Fruit fly (Drosophila melanogaster) whole organism, embryonic: Measurements from ENCODE around the gene lama.
A peak's percentile ranks its signal among the peaks of the same experiment; 100 is the strongest.

Experiments used
- Abd-B ChIP-seq: fragments of 200-800 bp; sonication (Bioruptor generic); optimal IDR thresholded peaks from 2 replicates; lab custom pipeline; 2018; ENCODE audit warnings: missing biosample characterization, mild to moderate bottlenecking, missing genetic modification characterization, moderate library complexity
- Atf3 ChIP-seq: fragments of 200-800 bp; sonication (Bioruptor generic); optimal IDR thresholded peaks from 3 replicates; lab custom pipeline; 2016; ENCODE audit warnings: missing biosample characterization, missing genetic modification characterization
- CG10431 ChIP-seq: fragments of 200-800 bp; sonication (Bioruptor generic); optimal IDR thresholded peaks from 3 replicates; lab custom pipeline; 2018; ENCODE audit warnings: missing biosample characterization, mild to moderate bottlenecking, missing genetic modification characterization
- CG11723 ChIP-seq: fragments of 200-800 bp; sonication (Bioruptor generic); optimal IDR thresholded peaks from 2 replicates; lab custom pipeline; 2017; ENCODE audit warnings: missing biosample characterization, mild to moderate bottlenecking, missing genetic modification characterization
- CG12104 ChIP-seq: fragments of 200-800 bp; sonication (Bioruptor generic); optimal IDR thresholded peaks from 3 replicates; lab custom pipeline; 2016; ENCODE audit warnings: missing biosample characterization, missing genetic modification characterization
- CG12236 ChIP-seq: fragments of 200-800 bp; sonication (Bioruptor generic); optimal IDR thresholded peaks from 2 replicates; lab custom pipeline; 2016; ENCODE audit warnings: missing biosample characterization, missing genetic modification characterization
- CG1233 ChIP-seq: fragments of 200-800 bp; sonication (Bioruptor generic); optimal IDR thresholded peaks from 4 replicates; lab custom pipeline; 2018; ENCODE audit warnings: missing biosample characterization, mild to moderate bottlenecking, missing genetic modification characterization
- CG14965 ChIP-seq: fragments of 200-800 bp; sonication (Bioruptor generic); optimal IDR thresholded peaks from 2 replicates; lab custom pipeline; 2016; ENCODE audit warnings: missing biosample characterization, missing genetic modification characterization, borderline replicate concordance
- CG1529 ChIP-seq: fragments of 200-800 bp; sonication (Bioruptor generic); optimal IDR thresholded peaks from 3 replicates; lab custom pipeline; 2018; ENCODE audit warnings: missing biosample characterization, missing genetic modification characterization
- CG17328 ChIP-seq: fragments of 200-800 bp; sonication (Bioruptor generic); IDR thresholded peaks from 2 replicates; pipeline ENCODE4 v1.3.6; 2022; ENCODE audit warnings: missing biosample characterization, missing genetic modification characterization
- CG17829 ChIP-seq: fragments of 200-800 bp; optimal IDR thresholded peaks from 2 replicates; lab custom pipeline; 2019; ENCODE audit warnings: missing biosample characterization, mild to moderate bottlenecking, missing genetic modification characterization, moderate library complexity
- CG18619 ChIP-seq: fragments of 200-800 bp; sonication (Bioruptor generic); optimal IDR thresholded peaks from 3 replicates; lab custom pipeline; 2017; ENCODE audit warnings: missing biosample characterization, mild to moderate bottlenecking, missing genetic modification characterization
- CG2712 ChIP-seq: fragments of 200-800 bp; optimal IDR thresholded peaks from 3 replicates; lab custom pipeline; 2019; ENCODE audit warnings: missing biosample characterization, mild to moderate bottlenecking, missing genetic modification characterization, moderate library complexity
- CG31441 ChIP-seq: fragments of 200-800 bp; sonication (Bioruptor generic); IDR thresholded peaks from 2 replicates; pipeline ENCODE4 v1.3.6; 2022; ENCODE audit warnings: missing biosample characterization, missing genetic modification characterization
- CG32772 ChIP-seq: fragments of 200-800 bp; sonication (Bioruptor generic); IDR thresholded peaks from 2 replicates; pipeline ENCODE4 v1.3.6; 2022; ENCODE audit warnings: missing biosample characterization, missing genetic modification characterization
- CG4707 ChIP-seq: fragments of 200-800 bp; sonication (Bioruptor generic); optimal IDR thresholded peaks from 2 replicates; lab custom pipeline; 2018; ENCODE audit warnings: missing biosample characterization, mild to moderate bottlenecking, missing genetic modification characterization, moderate library complexity
- CG9727 ChIP-seq: fragments of 200-800 bp; sonication (Bioruptor generic); optimal IDR thresholded peaks from 3 replicates; lab custom pipeline; 2017; ENCODE audit warnings: missing biosample characterization, mild to moderate bottlenecking, missing genetic modification characterization
- Camta ChIP-seq: fragments of 200-800 bp; sonication (Bioruptor generic); optimal IDR thresholded peaks from 2 replicates; lab custom pipeline; 2016; ENCODE audit warnings: missing biosample characterization, missing genetic modification characterization
- D ChIP-seq, 2 experiments: fragments of 200-800 bp in 1 of 2; fragments of >200 bp in 1 of 2; sonication (Bioruptor generic) in 1 of 2; optimal IDR thresholded peaks; 2 replicates in 1 of 2; 3 replicates in 1 of 2; lab custom pipeline; 2017; ENCODE audit warnings: mild to moderate bottlenecking in 1 of 2, missing biosample characterization in 1 of 2, missing genetic modification characterization in 1 of 2, missing genetic modification reagents in 1 of 2
- Elba2 ChIP-seq: fragments of 200-800 bp; sonication (Bioruptor generic); optimal IDR thresholded peaks from 3 replicates; lab custom pipeline; 2016; ENCODE audit warnings: missing biosample characterization, missing genetic modification characterization
- Fer2 ChIP-seq: fragments of 200-800 bp; sonication (Bioruptor generic); optimal IDR thresholded peaks from 2 replicates; lab custom pipeline; 2018; ENCODE audit warnings: missing biosample characterization, mild to moderate bottlenecking, missing genetic modification characterization, moderate library complexity
- Hand ChIP-seq: fragments of 200-800 bp; sonication (Bioruptor generic); optimal IDR thresholded peaks from 2 replicates; lab custom pipeline; 2017; ENCODE audit warnings: mild to moderate bottlenecking, missing biosample characterization, missing genetic modification reagents, missing genetic modification characterization
- Mes4 ChIP-seq: fragments of 200-800 bp; sonication (Bioruptor generic); optimal IDR thresholded peaks from 2 replicates; lab custom pipeline; 2016; ENCODE audit warnings: missing biosample characterization, missing genetic modification characterization
- NK7.1 ChIP-seq: fragments of 200-800 bp; sonication (Bioruptor generic); optimal IDR thresholded peaks from 3 replicates; lab custom pipeline; 2016; ENCODE audit warnings: missing biosample characterization, missing genetic modification characterization
- Neu2 ChIP-seq: fragments of 200-800 bp; sonication (Bioruptor generic); optimal IDR thresholded peaks from 3 replicates; lab custom pipeline; 2016; ENCODE audit warnings: missing biosample characterization, missing genetic modification characterization, borderline replicate concordance
- Nf-YA ChIP-seq: fragments of 200-800 bp; sonication (Bioruptor generic); IDR thresholded peaks from 2 replicates; pipeline ENCODE4 v1.3.6; 2022; ENCODE audit warnings: missing biosample characterization, missing genetic modification characterization
- Oli ChIP-seq: fragments of 200-800 bp; sonication (Bioruptor generic); optimal IDR thresholded peaks from 2 replicates; lab custom pipeline; 2018; ENCODE audit warnings: missing biosample characterization, mild to moderate bottlenecking, missing genetic modification characterization, moderate library complexity
- Trl ChIP-seq, 3 experiments: fragments of >200 bp in 2 of 3; fragments of 200-800 bp in 1 of 3; sonication (Bioruptor generic) in 1 of 3; optimal IDR thresholded peaks; 2 replicates in 1 of 3; 3 replicates in 2 of 3; lab custom pipeline; 2016 to 2017; ENCODE audit warnings: missing biosample characterization in 1 of 3, missing genetic modification characterization in 1 of 3
- aop ChIP-seq: fragments of 200-800 bp; sonication (Bioruptor generic); IDR thresholded peaks from 2 replicates; pipeline ENCODE4 v1.3.6; 2022; ENCODE audit warnings: missing biosample characterization, missing genetic modification characterization
- ap ChIP-seq: fragments of 200-800 bp; sonication (Bioruptor generic); IDR thresholded peaks from 2 replicates; pipeline ENCODE4 v1.3.6; 2022; ENCODE audit warnings: missing biosample characterization, missing genetic modification characterization
- cwo ChIP-seq: fragments of 200-800 bp; sonication (Bioruptor generic); optimal IDR thresholded peaks from 3 replicates; lab custom pipeline; 2017; ENCODE audit warnings: missing biosample characterization, missing genetic modification characterization, mild to moderate bottlenecking, moderate library complexity, missing genetic modification reagents
- esg ChIP-seq: fragments of 200-800 bp; sonication (Bioruptor generic); conservative IDR thresholded peaks from 2 replicates; pipeline ENCODE4 v1.3.6; 2022; ENCODE audit warnings: missing biosample characterization, missing genetic modification characterization
- eyg ChIP-seq: fragments of 200-800 bp; sonication (Bioruptor generic); optimal IDR thresholded peaks from 3 replicates; lab custom pipeline; 2016; ENCODE audit warnings: missing biosample characterization, missing genetic modification characterization
- gt ChIP-seq: fragments of 200-800 bp; sonication (Bioruptor generic); IDR thresholded peaks from 2 replicates; pipeline ENCODE4 v1.3.6; 2022; ENCODE audit warnings: missing biosample characterization, missing genetic modification characterization
- kay ChIP-seq: fragments of 200-800 bp; sonication (Bioruptor generic); optimal IDR thresholded peaks from 2 replicates; lab custom pipeline; 2016; ENCODE audit warnings: missing biosample characterization, missing genetic modification characterization
- klu ChIP-seq: fragments of 200-800 bp; sonication (Bioruptor generic); IDR thresholded peaks from 2 replicates; pipeline ENCODE4 v1.3.6; 2022; ENCODE audit warnings: missing biosample characterization, missing genetic modification characterization
- knrl ChIP-seq: fragments of 200-800 bp; sonication (Bioruptor generic); IDR thresholded peaks from 3 replicates; pipeline ENCODE4 v1.3.6; 2022; ENCODE audit warnings: missing biosample characterization, missing genetic modification characterization; ENCODE audit not compliant: partially characterized antibody
- lbe ChIP-seq: fragments of 200-800 bp; sonication (Bioruptor generic); optimal IDR thresholded peaks from 2 replicates; lab custom pipeline; 2016; ENCODE audit warnings: missing biosample characterization, mild to moderate bottlenecking, missing genetic modification characterization
- mam ChIP-seq: fragments of 200-800 bp; sonication (Bioruptor generic); optimal IDR thresholded peaks from 3 replicates; lab custom pipeline; 2016; ENCODE audit warnings: missing biosample characterization, missing genetic modification characterization
- peb ChIP-seq: fragments of 200-800 bp; sonication (Bioruptor generic); IDR thresholded peaks from 2 replicates; pipeline ENCODE4 v1.3.6; 2022; ENCODE audit warnings: missing biosample characterization, missing genetic modification characterization
- pho ChIP-seq: fragments of 200-800 bp; sonication (Bioruptor generic); optimal IDR thresholded peaks from 2 replicates; lab custom pipeline; 2016; ENCODE audit warnings: missing biosample characterization, missing genetic modification characterization
- phol ChIP-seq: fragments of 200-800 bp; sonication (Bioruptor generic); optimal IDR thresholded peaks from 3 replicates; lab custom pipeline; 2018; ENCODE audit warnings: missing biosample characterization, mild to moderate bottlenecking, missing genetic modification characterization, moderate library complexity
- psq ChIP-seq: fragments of 200-800 bp; sonication (Bioruptor generic); optimal IDR thresholded peaks from 2 replicates; lab custom pipeline; 2017; ENCODE audit warnings: missing biosample characterization, missing genetic modification characterization
- pzg ChIP-seq: fragments of 200-800 bp; sonication (Bioruptor generic); optimal IDR thresholded peaks from 3 replicates; lab custom pipeline; 2018; ENCODE audit warnings: missing biosample characterization, mild to moderate bottlenecking, missing genetic modification characterization, moderate library complexity
- sd ChIP-seq: fragments of 200-800 bp; sonication (Bioruptor generic); optimal IDR thresholded peaks from 3 replicates; lab custom pipeline; 2018; ENCODE audit warnings: missing biosample characterization, mild to moderate bottlenecking, missing genetic modification characterization, moderate library complexity
- tap ChIP-seq: fragments of 200-800 bp; optimal IDR thresholded peaks from 3 replicates; lab custom pipeline; 2019; ENCODE audit warnings: missing biosample characterization, mild to moderate bottlenecking, missing genetic modification characterization, moderate library complexity
- tgo ChIP-seq: fragments of 200-800 bp; sonication (Bioruptor generic); IDR thresholded peaks from 3 replicates; pipeline ENCODE4 v1.3.6; 2022; ENCODE audit warnings: missing biosample characterization, missing genetic modification characterization
- twi ChIP-seq: fragments of 200-800 bp; optimal IDR thresholded peaks from 2 replicates; lab custom pipeline; 2019; ENCODE audit warnings: missing biosample characterization, mild to moderate bottlenecking, missing genetic modification characterization, moderate library complexity
- zen ChIP-seq: fragments of 200-800 bp; sonication (Bioruptor generic); optimal IDR thresholded peaks from 3 replicates; lab custom pipeline; 2018; ENCODE audit warnings: missing biosample characterization, mild to moderate bottlenecking, missing genetic modification characterization, moderate library complexity

The lama gene

dm6 chr3L:5365164-5365879 is 9.6 kb upstream of the lama start (continued):
- TF ChIP-seq cwo (no peak), kay (GFP tag; lab: Kevin White, UChicago) (no peak), Hand (GFP tag; lab: Kevin White, UChicago) (no peak), CG14965 (GFP tag; lab: Kevin White, UChicago) (no peak), CG32772 (peak; percentile 56; the same call in 1 of the 2 replicates), Camta (GFP tag; lab: Kevin White, UChicago) (no peak), CG17328 (GFP tag; lab: Robert Waterston, UW) (peak; percentile 6; the same call in 1 of the 2 replicates), zen (tag; lab: Kevin White, UChicago) (no peak), CG1529 (no peak), CG10431 (GFP tag; lab: Kevin White, UChicago) (no peak), Oli (tag; lab: Kevin White, UChicago) (peak; percentile 40), klu (no peak), tap (tag; lab: Kevin White, UChicago) (no peak), Nf-YA (GFP tag; lab: Robert Waterston, UW) (no peak), ap (GFP tag; lab: Robert Waterston, UW) (no peak), gt (GFP tag; lab: Robert Waterston, UW) (no peak), knrl (no peak), CG2712 (tag; lab: Kevin White, UChicago) (no peak), tgo (GFP tag; lab: Robert Waterston, UW) (no peak), CG12104 (GFP tag; lab: Kevin White, UChicago) (no peak), eyg (GFP tag; lab: Kevin White, UChicago) (no peak), Atf3 (GFP tag; lab: Kevin White, UChicago) (no peak), sd (no peak), psq (peak; percentile 23), Neu2 (GFP tag; lab: Kevin White, UChicago) (no peak), CG4707 (GFP tag; lab: Kevin White, UChicago) (no peak), esg (GFP tag; lab: Robert Waterston, UW) (no peak), CG11723 (GFP tag; lab: Kevin White, UChicago) (no peak), Fer2 (no peak), pho (GFP tag; lab: Kevin White, UChicago) (no peak), twi (tag; lab: Kevin White, UChicago) (no peak), aop (GFP tag; lab: Robert Waterston, UW) (no peak), CG17829 (tag; lab: Kevin White, UChicago) (no peak), Elba2 (GFP tag; lab: Kevin White, UChicago) (no peak), peb (GFP tag; lab: Robert Waterston, UW) (no peak), CG12236 (no peak), Mes4 (no peak), NK7.1 (GFP tag; lab: Kevin White, UChicago) (no peak), lbe (GFP tag; lab: Kevin White, UChicago) (no peak), mam (GFP tag; lab: Kevin White, UChicago) (peak; percentile 5), pzg (GFP tag; lab: Kevin White, UChicago) (no peak), CG18619 (GFP tag; lab: Kevin White, UChicago) (peak; percentile 44), D (optimal IDR thresholded peaks at IDR 0.05; lab: Kevin White, UChicago) (no peak), D (GFP tag; optimal IDR thresholded peaks at IDR 0.05; lab: Kevin White, UChicago) (no peak), CG1233 (peak; percentile 25), CG9727 (GFP tag; lab: Kevin White, UChicago) (peak; percentile 39), CG31441 (GFP tag; lab: Robert Waterston, UW) (no peak), phol (tag; lab: Kevin White, UChicago) (no peak), Trl (optimal IDR thresholded peaks at IDR 0.05; lab: Kevin White, UChicago) (no peak), Trl (GFP tag; optimal IDR thresholded peaks at IDR 0.05; lab: Kevin White, UChicago) (no peak), Abd-B (no peak)
